Fruit fly (Drosophila melanogaster): ENCODE results near the gene CG12984.
A peak's percentile ranks its signal among the peaks of the same experiment; 100 is the strongest.

The CG12984 gene

DNA sequence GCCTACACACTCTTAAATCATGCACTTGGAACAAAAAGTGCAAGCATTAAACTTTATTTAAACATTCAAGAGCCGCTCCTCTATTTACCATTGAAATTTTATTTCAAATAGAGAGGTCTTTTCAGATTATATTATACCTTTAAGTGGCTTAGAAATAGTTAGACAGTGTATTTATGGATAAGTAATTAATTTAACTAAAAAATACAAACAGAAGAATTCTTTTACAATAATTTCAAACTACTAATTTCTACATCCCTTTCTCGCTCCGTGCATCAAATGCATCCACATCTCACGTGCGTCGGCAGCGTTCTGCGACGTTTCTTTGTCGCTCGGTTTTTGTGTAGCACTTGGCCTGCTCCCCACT, 41.4 kb upstream of the CG12984 start (continued):
- TF ChIP-seq CG15601 (tag; optimal IDR thresholded peaks at IDR 0.05) (peak; percentile 85), Tbp (GFP tag; optimal IDR thresholded peaks at IDR 0.05) (no peak), peb (GFP tag; IDR thresholded peaks at IDR 0.05) (peak; percentile 56; the same call in 1 of the 2 replicates), repo (GFP tag; optimal IDR thresholded peaks at IDR 0.05) (no peak), gcm2 (GFP tag; optimal IDR thresholded peaks at IDR 0.05) (no peak), row (GFP tag; IDR thresholded peaks at IDR 0.05) (peak; percentile 70), ftz-f1 (GFP tag; optimal IDR thresholded peaks at IDR 0.05) (no peak), CG15479 (GFP tag; optimal IDR thresholded peaks at IDR 0.05) (no peak), nom (GFP tag; optimal IDR thresholded peaks at IDR 0.05) (peak; percentile 79), ro (GFP tag; IDR thresholded peaks at IDR 0.05) (peak; percentile 32; the same call in 1 of the 2 replicates), oc (tag; optimal IDR thresholded peaks at IDR 0.05) (peak; percentile 79), Bgb (GFP tag; IDR thresholded peaks at IDR 0.05; ENCODE audit: partially characterized antibody) (no peak), Ptx1 (GFP tag; IDR thresholded peaks at IDR 0.05) (peak; percentile 56; the same call in 1 of the 2 replicates), D19A (tag; optimal IDR thresholded peaks at IDR 0.05) (peak; percentile 77), CG9932 (GFP tag; IDR thresholded peaks at IDR 0.05) (no peak), Dfd (GFP tag; optimal IDR thresholded peaks at IDR 0.05) (no peak), CG4424 (GFP tag; optimal IDR thresholded peaks at IDR 0.05) (peak; percentile 69), NFAT (GFP tag; IDR thresholded peaks at IDR 0.05) (no peak), CG6254 (GFP tag; optimal IDR thresholded peaks at IDR 0.05) (peak; percentile 77), Xrp1 (GFP tag; IDR thresholded peaks at IDR 0.05) (peak; percentile 76), dimm (GFP tag; IDR thresholded peaks at IDR 0.05) (no peak), Dbx (GFP tag; IDR thresholded peaks at IDR 0.05) (no peak), CG2712 (tag; optimal IDR thresholded peaks at IDR 0.05) (peak; percentile 89), fd64A (GFP tag; optimal IDR thresholded peaks at IDR 0.05) (no peak), dati (GFP tag; IDR thresholded peaks at IDR 0.05) (no peak), Sry-β (GFP tag; optimal IDR thresholded peaks at IDR 0.05) (peak; percentile 26), Mad (GFP tag; optimal IDR thresholded peaks at IDR 0.05) (peak; percentile 25), CG12769 (tag; optimal IDR thresholded peaks at IDR 0.05) (no peak), hb (GFP tag; IDR thresholded peaks at IDR 0.05; ENCODE audit: partially characterized antibody) (no peak), toy (GFP tag; IDR thresholded peaks at IDR 0.05) (no peak), CG34422 (GFP tag; IDR thresholded peaks at IDR 0.05) (0 out of 3 replicates have a peak, but pooled peaks have one; percentile 24), CG14050 (GFP tag; IDR thresholded peaks at IDR 0.05) (peak; percentile 38; the same call in 1 of the 3 replicates), ap (GFP tag; IDR thresholded peaks at IDR 0.05) (0 out of 2 replicates have a peak, but pooled peaks have one; percentile 26), CG6654 (GFP tag; optimal IDR thresholded peaks at IDR 0.05) (peak; percentile 30), Max (GFP tag; optimal IDR thresholded peaks at IDR 0.05) (peak; percentile 33), kay (GFP tag; optimal IDR thresholded peaks at IDR 0.05) (peak; percentile 2), CG3407 (GFP tag; optimal IDR thresholded peaks at IDR 0.05) (peak; percentile 77), CG18619 (GFP tag; optimal IDR thresholded peaks at IDR 0.05) (peak; percentile 48), Hmr (GFP tag; optimal IDR thresholded peaks at IDR 0.05) (peak; percentile 4), CG10565 (GFP tag; optimal IDR thresholded peaks at IDR 0.05) (no peak), CG30403 (GFP tag; optimal IDR thresholded peaks at IDR 0.05) (peak; percentile 63), tap (tag; optimal IDR thresholded peaks at IDR 0.05) (peak; percentile 64), MTF-1 (GFP tag; optimal IDR thresholded peaks at IDR 0.05; ENCODE audit: borderline replicate concordance) (peak; percentile 5), sqz (GFP tag; optimal IDR thresholded peaks at IDR 0.05) (peak; percentile 40), CG12155 (GFP tag; optimal IDR thresholded peaks at IDR 0.05) (no peak)
